Worm (Caenorhabditis elegans): Measurements from ENCODE around the gene C49F8.15.

DNA sequence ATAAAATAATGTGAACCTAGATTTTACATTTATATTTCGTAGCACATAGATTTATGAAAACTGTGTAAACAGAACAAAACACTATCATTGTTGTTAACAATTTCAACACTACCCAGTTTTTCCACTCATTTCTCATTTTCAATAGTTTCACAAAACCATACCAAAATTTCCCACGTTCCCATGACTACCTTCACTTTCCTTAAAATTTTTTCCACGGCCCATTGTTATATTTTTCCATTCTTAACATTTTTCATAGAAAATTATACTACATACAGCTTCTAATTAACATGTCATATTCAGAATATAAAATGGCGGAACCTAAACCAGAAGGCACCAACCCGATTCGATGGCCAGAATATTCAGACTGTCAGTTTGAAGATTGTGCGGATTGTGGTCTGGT lies 39.4 kb upstream of the C49F8.15 start, which contains the start of gene F02C12.1:
- TF ChIP-seq pha-4 (tag; optimal IDR thresholded peaks at IDR 0.05) (no peak), pha-2 (tag; optimal IDR thresholded peaks at IDR 0.05) (no peak)
